Worm (Caenorhabditis elegans): ENCODE measurements around the gene rnp-2.

rnp-2 gene

DNA sequence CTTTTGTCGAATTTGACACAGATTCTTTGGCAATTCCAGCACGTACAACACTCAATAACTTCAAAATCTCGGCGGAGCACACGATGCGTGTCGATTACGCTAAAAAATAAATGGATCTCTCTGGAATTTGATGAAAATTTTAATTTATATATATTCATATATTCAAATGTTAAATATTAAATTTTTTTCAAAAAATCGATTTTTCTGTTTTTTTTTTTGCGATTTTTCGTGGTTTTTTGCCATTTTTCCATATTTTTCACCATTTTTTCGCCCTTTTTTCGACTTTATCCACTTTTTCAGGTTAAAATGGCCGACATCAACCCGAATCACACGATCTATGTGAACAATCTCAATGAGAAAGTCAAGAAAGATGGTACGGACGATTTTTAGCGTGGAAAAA, 1.9 kb downstream of the rnp-2 start, which contains the start of gene rnp-3:
Gene rnp-3 (plus strand): TSS at position 301 of the 400 bp plus-strand sequence.
- TF ChIP-seq lsy-2 (tag; optimal IDR thresholded peaks at IDR 0.05) (no peak), mep-1 (tag; optimal IDR thresholded peaks at IDR 0.05) (no peak)

DNA sequence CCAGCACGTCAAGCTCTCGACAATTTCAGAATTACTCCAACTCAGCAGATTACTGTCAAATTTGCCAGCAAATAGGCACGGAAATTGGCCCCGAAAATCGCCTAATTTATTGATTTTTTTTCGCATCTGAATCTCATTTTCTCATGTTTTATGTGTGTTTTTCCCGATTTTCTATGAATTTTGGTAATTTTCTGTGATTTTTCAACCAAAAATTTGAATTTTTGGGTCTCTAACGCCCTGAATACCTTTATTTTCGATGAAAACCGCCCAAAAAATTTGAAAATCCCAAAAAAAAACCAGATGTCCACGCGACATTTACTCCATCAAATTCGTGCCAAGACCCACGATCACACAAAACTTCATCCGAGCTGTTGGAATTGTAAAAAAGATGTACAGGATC, 4.2 kb downstream of the rnp-2 start, which contains the start of gene dnj-15:
Gene dnj-15 (plus strand): TSS at position 301 of the 400 bp plus-strand sequence.
- TF ChIP-seq sem-2 (GFP tag; optimal IDR thresholded peaks at IDR 0.05) = no peak
- no peak for TF ChIP-seq snpc-4 (tag; optimal IDR thresholded peaks at IDR 0.05)
- no peak for TF ChIP-seq ces-1 (GFP tag; optimal IDR thresholded peaks at IDR 0.05)
- TF ChIP-seq lsy-2 (tag; optimal IDR thresholded peaks at IDR 0.05) = no peak
- no peak for TF ChIP-seq nhr-28 (tag; optimal IDR thresholded peaks at IDR 0.05)
- no peak for TF ChIP-seq cnd-1 (tag; optimal IDR thresholded peaks at IDR 0.05)
- no peak for TF ChIP-seq ham-2 (GFP tag; optimal IDR thresholded peaks at IDR 0.05)
- no peak for TF ChIP-seq pha-4 (tag; optimal IDR thresholded peaks at IDR 0.05)
- TF ChIP-seq elt-1 (tag; optimal IDR thresholded peaks at IDR 0.05; ENCODE audit: borderline replicate concordance, insufficient read depth) = no peak
- no peak for TF ChIP-seq nhr-12 (tag; optimal IDR thresholded peaks at IDR 0.05)
- no peak for TF ChIP-seq lin-13 (tag; optimal IDR thresholded peaks at IDR 0.05)
- TF ChIP-seq hlh-1 (tag; optimal IDR thresholded peaks at IDR 0.05) = no peak
- TF ChIP-seq flh-1 (GFP tag; optimal IDR thresholded peaks at IDR 0.05) = no peak
- TF ChIP-seq mab-5 (tag; optimal IDR thresholded peaks at IDR 0.05) = no peak
- TF ChIP-seq sptf-1 (tag; optimal IDR thresholded peaks at IDR 0.05) = no peak
- TF ChIP-seq zip-8 (tag; optimal IDR thresholded peaks at IDR 0.05) = no peak
- no peak for TF ChIP-seq ceh-43 (GFP tag; optimal IDR thresholded peaks at IDR 0.05)

DNA sequence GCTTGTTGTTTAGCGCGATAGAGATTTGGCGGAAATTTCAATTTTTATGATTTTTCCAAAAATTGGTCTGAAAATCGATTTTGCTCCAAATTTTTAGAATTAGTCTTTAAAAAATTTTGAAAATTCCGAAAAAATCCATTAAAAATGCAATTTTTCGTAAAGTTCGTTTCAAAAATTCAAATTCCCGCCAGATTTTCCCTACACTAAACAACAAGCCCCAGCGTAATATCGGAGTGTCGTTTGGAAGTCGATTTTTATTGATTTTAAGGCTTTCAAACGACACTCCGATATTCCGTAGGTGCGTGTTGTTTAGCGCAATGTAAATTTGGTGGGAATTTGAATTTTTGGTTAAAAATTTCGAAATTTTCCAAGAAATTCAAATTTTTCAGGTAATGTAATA, 4.8 kb downstream of the rnp-2 start:
- TF ChIP-seq ces-1 (GFP tag; optimal IDR thresholded peaks at IDR 0.05) (no peak), pha-4 (tag; optimal IDR thresholded peaks at IDR 0.05) (no peak), M03D4.4 (tag; optimal IDR thresholded peaks at IDR 0.05) (no peak), sem-2 (GFP tag; optimal IDR thresholded peaks at IDR 0.05) (no peak), tbx-8 (GFP tag; optimal IDR thresholded peaks at IDR 0.05) (no peak), flh-1 (GFP tag; optimal IDR thresholded peaks at IDR 0.05) (no peak), zip-8 (tag; optimal IDR thresholded peaks at IDR 0.05) (no peak), unc-62 (GFP tag; optimal IDR thresholded peaks at IDR 0.05) (no peak), nhr-28 (tag; optimal IDR thresholded peaks at IDR 0.05) (no peak), bed-3 (GFP tag; optimal IDR thresholded peaks at IDR 0.05) (no peak), lsy-2 (tag; optimal IDR thresholded peaks at IDR 0.05) (no peak), sptf-1 (tag; optimal IDR thresholded peaks at IDR 0.05) (no peak), mab-5 (tag; optimal IDR thresholded peaks at IDR 0.05) (no peak), unc-120 (tag; optimal IDR thresholded peaks at IDR 0.05; ENCODE audit: poor library complexity, severe bottlenecking) (no peak), hlh-1 (tag; optimal IDR thresholded peaks at IDR 0.05) (no peak)

DNA sequence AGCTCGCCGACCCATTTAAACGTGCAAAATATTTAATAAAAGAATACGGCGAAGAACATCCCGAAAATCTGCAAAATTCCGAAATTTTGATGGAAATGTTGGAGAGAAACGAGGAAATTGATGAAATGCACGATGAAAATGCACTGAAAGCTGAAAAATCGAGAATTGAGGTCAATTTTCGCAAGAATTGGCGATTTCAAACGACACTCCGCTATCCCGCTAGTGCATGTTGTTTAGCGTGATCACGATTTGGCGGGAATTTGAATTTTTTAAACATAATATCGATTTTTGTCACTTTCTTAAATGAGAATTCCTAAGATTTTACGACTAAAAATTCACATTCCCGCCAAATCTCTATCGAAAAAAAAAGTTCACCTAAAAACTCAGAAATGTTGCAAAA, 5.7 kb downstream of the rnp-2 start:
- no peak for TF ChIP-seq ces-1 (GFP tag; optimal IDR thresholded peaks at IDR 0.05)
- no peak for TF ChIP-seq nhr-76 (tag; optimal IDR thresholded peaks at IDR 0.05)
- no peak for TF ChIP-seq drap-1 (GFP tag; optimal IDR thresholded peaks at IDR 0.05)
- TF ChIP-seq unc-39 (tag; optimal IDR thresholded peaks at IDR 0.05) = no peak
- TF ChIP-seq sem-2 (GFP tag; optimal IDR thresholded peaks at IDR 0.05) = no peak
- TF ChIP-seq bed-3 (GFP tag; optimal IDR thresholded peaks at IDR 0.05) = no peak
- TF ChIP-seq mep-1 (tag; optimal IDR thresholded peaks at IDR 0.05) = no peak
- no peak for TF ChIP-seq lin-32 (GFP tag; optimal IDR thresholded peaks at IDR 0.05)
- no peak for TF ChIP-seq elt-3 (tag; optimal IDR thresholded peaks at IDR 0.05)
- TF ChIP-seq ceh-43 (GFP tag; optimal IDR thresholded peaks at IDR 0.05) = no peak
- no peak for TF ChIP-seq ceh-39 (tag; optimal IDR thresholded peaks at IDR 0.05)
- TF ChIP-seq tbx-8 (GFP tag; optimal IDR thresholded peaks at IDR 0.05) = no peak
- no peak for TF ChIP-seq pha-4 (tag; optimal IDR thresholded peaks at IDR 0.05)

DNA sequence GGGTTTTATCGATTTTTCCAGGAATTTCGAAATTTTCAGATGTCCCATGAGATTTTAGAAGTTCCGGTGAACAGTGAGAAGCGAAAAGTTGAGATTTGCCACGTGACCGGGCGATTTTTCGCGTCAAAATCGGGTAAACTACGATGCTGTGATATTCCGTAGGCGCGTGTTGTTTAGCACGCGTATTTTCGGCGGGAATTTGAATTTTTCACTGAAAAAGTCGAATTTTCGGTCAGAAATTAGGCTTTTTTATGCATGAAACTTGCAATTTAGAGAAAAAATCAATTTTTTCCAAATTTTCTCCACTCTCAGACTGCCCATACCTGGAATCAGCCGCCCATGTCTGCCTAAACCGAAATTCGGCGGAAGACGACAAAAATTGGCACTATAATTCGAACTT, 6.5 kb downstream of the rnp-2 start, which contains the start of gene tsen-34:
Gene tsen-34 (plus strand): TSS at position 34 of the 400 bp plus-strand sequence.
- TF ChIP-seq ceh-83 (GFP tag; optimal IDR thresholded peaks at IDR 0.05) = peak; percentile 2
- TF ChIP-seq unc-39 (tag; optimal IDR thresholded peaks at IDR 0.05) = no peak

DNA sequence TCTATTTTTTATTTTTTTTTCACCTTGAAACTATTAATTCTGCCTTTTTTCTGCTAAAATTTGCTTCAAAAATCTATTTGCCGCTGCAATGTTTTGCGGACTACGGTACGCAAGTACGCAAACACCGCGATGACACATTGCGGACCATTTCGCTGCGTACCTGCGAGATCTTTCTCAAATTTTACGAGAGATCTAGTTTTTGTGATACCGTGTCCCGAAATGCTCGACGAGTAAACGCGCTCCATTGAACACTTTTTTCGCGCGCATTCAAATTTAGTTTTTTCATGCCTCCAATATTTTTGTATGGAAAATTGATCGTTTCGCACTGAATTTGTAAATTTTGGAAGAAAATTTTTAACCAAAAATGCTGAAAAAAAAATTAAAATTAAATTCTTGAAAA, 12.9 kb downstream of the rnp-2 start:
- TF ChIP-seq lsy-2 (tag; optimal IDR thresholded peaks at IDR 0.05) = peak; percentile 62

All from whole organism, mixed stage, embryonic.